Worm (Caenorhabditis elegans) whole organism, L3 larva: ENCODE results near the gene Y43F8B.12.

Source experiments
- ceh-82 ChIP-seq: fragments of 150-350 bp; optimal IDR thresholded peaks from 2 replicates; lab custom pipeline; 2014; ENCODE audit warnings: missing biosample characterization, missing genetic modification characterization
- ceh-9 ChIP-seq: sonication (generic microtip); optimal IDR thresholded peaks from 2 replicates; lab custom pipeline; 2018; ENCODE audit warnings: missing biosample characterization, missing genetic modification characterization
- daf-12 ChIP-seq: fragments of 150-350 bp; optimal IDR thresholded peaks from 2 replicates; lab custom pipeline; 2014; ENCODE audit warnings: missing biosample characterization, missing genetic modification reagents, missing genetic modification characterization
- egl-27 ChIP-seq: sonication (generic microtip); optimal IDR thresholded peaks from 4 replicates; lab custom pipeline; 2017; ENCODE audit warnings: missing biosample characterization, missing genetic modification reagents, missing genetic modification characterization
- elt-2 ChIP-seq: sonication (generic microtip); optimal IDR thresholded peaks from 2 replicates; lab custom pipeline; 2016; ENCODE audit warnings: missing genetic modification reagents, mild to moderate bottlenecking, missing genetic modification characterization, missing compliant biosample characterization
- elt-3 ChIP-seq, 3 experiments: fragments of 150-350 bp in 1 of 3; sonication (generic microtip) in 2 of 3; optimal IDR thresholded peaks; 2 replicates in 2 of 3; 4 replicates in 1 of 3; lab custom pipeline; 2014 to 2017; ENCODE audit warnings: missing biosample characterization in 3 of 3, missing genetic modification characterization in 3 of 3
- fos-1 ChIP-seq: fragments of 150-350 bp; optimal IDR thresholded peaks from 2 replicates; lab custom pipeline; 2014; ENCODE audit warnings: missing biosample characterization, missing genetic modification characterization
- lin-39 ChIP-seq: fragments of 150-350 bp; optimal IDR thresholded peaks from 2 replicates; lab custom pipeline; 2018; ENCODE audit warnings: missing biosample characterization, missing genetic modification reagents, missing genetic modification characterization
- lsy-12 ChIP-seq: sonication (generic microtip); optimal IDR thresholded peaks from 2 replicates; lab custom pipeline; 2016; ENCODE audit warnings: mild to moderate bottlenecking, missing genetic modification characterization, missing compliant biosample characterization
- mdl-1 ChIP-seq: fragments of 150-350 bp; optimal IDR thresholded peaks from 2 replicates; lab custom pipeline; 2014; ENCODE audit warnings: missing biosample characterization, missing genetic modification characterization
- mml-1 ChIP-seq: fragments of 150-350 bp; sonication (generic microtip); optimal IDR thresholded peaks from 3 replicates; lab custom pipeline; 2014; ENCODE audit warnings: missing biosample characterization, missing genetic modification characterization
- nfya-1 ChIP-seq: sonication (generic microtip); optimal IDR thresholded peaks from 2 replicates; lab custom pipeline; 2017; ENCODE audit warnings: missing genetic modification characterization, mild to moderate bottlenecking, missing compliant biosample characterization, antibody characterized with exemption, moderate library complexity; ENCODE audit not compliant: insufficient read depth
- nhr-11 ChIP-seq: fragments of 150-350 bp; optimal IDR thresholded peaks from 2 replicates; lab custom pipeline; 2014; ENCODE audit warnings: missing biosample characterization, missing genetic modification characterization
- nhr-12 ChIP-seq: fragments of 150-350 bp; optimal IDR thresholded peaks from 2 replicates; lab custom pipeline; 2014; ENCODE audit warnings: missing biosample characterization, missing genetic modification characterization
- nhr-23 ChIP-seq: fragments of 150-350 bp; optimal IDR thresholded peaks from 2 replicates; lab custom pipeline; 2014; ENCODE audit warnings: missing biosample characterization, missing genetic modification reagents, missing genetic modification characterization
- nhr-25 ChIP-seq: sonication (generic microtip); optimal IDR thresholded peaks from 2 replicates; lab custom pipeline; 2017; ENCODE audit warnings: missing biosample characterization, missing genetic modification characterization
- nhr-43 ChIP-seq: sonication (generic microtip); optimal IDR thresholded peaks from 2 replicates; lab custom pipeline; 2016; ENCODE audit warnings: mild to moderate bottlenecking, missing genetic modification characterization, missing compliant biosample characterization; ENCODE audit not compliant: poor library complexity, severe bottlenecking
- pqm-1 ChIP-seq: fragments of 150-350 bp; optimal IDR thresholded peaks from 2 replicates; lab custom pipeline; 2017; ENCODE audit warnings: missing biosample characterization, missing genetic modification characterization, inconsistent platforms
- sea-2 ChIP-seq: fragments of 150-350 bp; sonication (generic microtip); optimal IDR thresholded peaks from 4 replicates; lab custom pipeline; 2014; ENCODE audit warnings: missing biosample characterization, missing genetic modification reagents, missing genetic modification characterization
- skn-1 ChIP-seq: fragments of 150-350 bp; optimal IDR thresholded peaks from 2 replicates; lab custom pipeline; 2014; ENCODE audit warnings: missing biosample characterization, missing genetic modification characterization
- snpc-4 ChIP-seq: fragments of 150-350 bp; optimal IDR thresholded peaks from 2 replicates; lab custom pipeline; 2014; ENCODE audit warnings: missing biosample characterization, missing genetic modification characterization
- tbx-2 ChIP-seq: sonication (generic microtip); optimal IDR thresholded peaks from 2 replicates; lab custom pipeline; 2016; ENCODE audit warnings: mild to moderate bottlenecking, missing genetic modification characterization, missing compliant biosample characterization
- unc-39 ChIP-seq: sonication (generic microtip); optimal IDR thresholded peaks from 4 replicates; lab custom pipeline; 2017; ENCODE audit warnings: missing biosample characterization, missing genetic modification characterization
- unc-62 ChIP-seq: fragments of 150-350 bp; sonication (generic microtip); optimal IDR thresholded peaks from 4 replicates; lab custom pipeline; 2014; ENCODE audit warnings: missing biosample characterization, missing genetic modification reagents, missing genetic modification characterization
- ztf-4 ChIP-seq: fragments of 150-350 bp; optimal IDR thresholded peaks from 2 replicates; lab custom pipeline; 2014; ENCODE audit warnings: missing biosample characterization, missing genetic modification characterization

Y43F8B.12 gene

DNA sequence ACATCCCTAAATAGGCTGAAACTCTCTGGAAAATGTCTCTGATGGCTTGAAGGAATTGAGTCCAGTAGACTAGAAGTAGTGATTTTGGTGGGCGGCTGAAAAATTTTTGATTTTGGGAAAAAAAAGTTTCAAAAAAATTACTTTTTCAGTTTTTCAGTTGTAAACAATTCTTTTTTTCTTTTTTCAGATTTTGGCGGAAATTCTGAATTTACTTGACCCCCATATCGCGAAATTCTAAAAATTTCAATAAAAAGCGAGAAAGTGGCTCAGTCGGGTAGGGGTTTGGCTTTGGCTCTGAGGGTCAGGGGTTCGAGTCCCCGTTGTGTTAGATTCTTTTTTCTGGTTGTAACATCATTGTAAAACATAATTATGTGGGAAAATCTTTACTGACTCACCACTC, 37.1 kb upstream of the Y43F8B.12 start, which contains the start of gene srw-85:
Gene srw-85 (minus strand): TSS at position 101 of the 400 bp plus-strand sequence.
- TF ChIP-seq nhr-11 (tag; lab: Kevin White, UChicago) = no peak
- no peak for TF ChIP-seq ceh-82 (tag; lab: Kevin White, UChicago)
- no peak for TF ChIP-seq lin-39 (tag; lab: Kevin White, UChicago)
- no peak for TF ChIP-seq nhr-23
- TF ChIP-seq tbx-2 = no peak
- TF ChIP-seq egl-27 = no peak

DNA sequence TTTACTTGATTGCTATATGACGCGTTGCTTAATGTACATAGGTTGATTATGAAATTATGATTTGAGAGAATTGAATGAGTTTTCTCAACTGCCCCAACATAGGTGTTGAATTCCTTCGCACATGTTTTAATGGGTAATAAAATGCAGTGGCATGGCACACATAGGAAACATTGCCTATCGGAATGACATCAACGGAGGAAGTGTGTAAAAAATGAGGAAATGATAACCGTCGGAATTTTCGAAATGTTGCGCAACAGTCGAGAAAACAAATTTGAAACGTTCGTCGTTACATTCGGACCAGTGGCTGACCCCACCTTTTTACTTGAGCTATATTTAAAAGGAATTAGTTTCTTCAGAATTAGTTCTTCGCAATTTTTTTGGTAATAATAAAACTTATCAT, 36.2 kb upstream of the Y43F8B.12 start:
- TF ChIP-seq mdl-1 (tag; lab: Kevin White, UChicago) = no peak
- peak; percentile 40 for TF ChIP-seq elt-2 (tag; lab: Kevin White, UChicago)

- no peak for TF ChIP-seq mml-1 (tag; lab: Kevin White, UChicago)
- TF ChIP-seq elt-2 (tag; lab: Kevin White, UChicago) = peak; percentile 12
- TF ChIP-seq, all 47 proteins: peak for 1
Observed at ce11 chrV:19432972-19433371, 35.2 kb upstream of the Y43F8B.12 start, which contains the start of gene C25F9.11. Gene C25F9.11, minus strand, starts transcription at chrV:19433072.

DNA sequence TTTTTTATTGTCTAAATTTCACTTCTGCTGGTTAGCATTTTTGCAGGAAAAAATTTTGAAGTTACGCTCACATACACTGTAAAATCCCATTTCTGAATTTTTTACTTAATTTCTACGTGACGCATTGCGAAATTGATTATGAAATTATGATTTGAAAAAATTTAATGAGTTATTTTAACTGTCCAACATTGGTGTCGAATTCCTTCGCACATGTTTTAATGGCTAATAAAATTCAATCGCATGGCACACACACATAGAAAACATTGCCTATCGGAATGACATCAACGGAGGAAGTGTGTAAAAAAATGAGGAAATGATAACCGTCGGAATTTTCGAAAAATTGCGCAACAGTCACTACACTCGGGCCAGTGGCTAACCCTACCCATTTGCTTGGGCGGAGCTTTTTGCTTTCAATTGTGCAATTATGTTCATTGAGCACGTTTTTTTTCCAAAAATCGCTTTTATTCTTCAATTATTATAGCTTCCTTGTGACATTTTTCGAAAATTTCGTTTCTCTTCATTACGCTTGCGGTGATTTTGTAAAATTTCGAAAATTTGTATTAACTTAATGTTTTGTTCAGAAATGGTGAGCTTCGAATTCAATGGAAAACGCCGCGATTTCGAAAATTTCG, 34.3 kb upstream of the Y43F8B.12 start, which contains the start of gene C25F9.16:
Gene C25F9.16 (plus strand): TSS at position 582 of the 632 bp plus-strand sequence.
- TF ChIP-seq unc-62 (GFP tag; lab: Kevin White, UChicago) = no peak
- TF ChIP-seq ztf-4 (tag; lab: Kevin White, UChicago) = no peak
- TF ChIP-seq nhr-43 = no peak
- no peak for TF ChIP-seq lsy-12 (tag; lab: Kevin White, UChicago)
- no peak for TF ChIP-seq elt-3 (tag; optimal IDR thresholded peaks at IDR 0.05; lab: Kevin White, UChicago)
- TF ChIP-seq nhr-12 (tag; lab: Kevin White, UChicago) = no peak
- TF ChIP-seq sea-2 = no peak
- TF ChIP-seq ceh-9 (tag; lab: Kevin White, UChicago) = no peak
- peak; percentile 1 for TF ChIP-seq pqm-1 (tag; lab: Kevin White, UChicago)
- no peak for TF ChIP-seq unc-39 (tag; lab: Kevin White, UChicago)
- TF ChIP-seq elt-2 (tag; lab: Kevin White, UChicago) = peak; percentile 60
- no peak for TF ChIP-seq nhr-25 (tag; lab: Kevin White, UChicago)
- TF ChIP-seq nfya-1 (tag; lab: Kevin White, UChicago) = no peak
- TF ChIP-seq snpc-4 (tag; lab: Kevin White, UChicago) = no peak

- TF ChIP-seq nhr-25 (tag; lab: Kevin White, UChicago) = no peak
- no peak for TF ChIP-seq fos-1 (tag; lab: Kevin White, UChicago)
- peak; percentile 49 for TF ChIP-seq elt-2 (tag; lab: Kevin White, UChicago)
Observed at ce11 chrV:19436307-19436706, 31.9 kb upstream of the Y43F8B.12 start, which contains the start of gene C25F9.14. Gene C25F9.14, plus strand, starts transcription at chrV:19436484.

DNA sequence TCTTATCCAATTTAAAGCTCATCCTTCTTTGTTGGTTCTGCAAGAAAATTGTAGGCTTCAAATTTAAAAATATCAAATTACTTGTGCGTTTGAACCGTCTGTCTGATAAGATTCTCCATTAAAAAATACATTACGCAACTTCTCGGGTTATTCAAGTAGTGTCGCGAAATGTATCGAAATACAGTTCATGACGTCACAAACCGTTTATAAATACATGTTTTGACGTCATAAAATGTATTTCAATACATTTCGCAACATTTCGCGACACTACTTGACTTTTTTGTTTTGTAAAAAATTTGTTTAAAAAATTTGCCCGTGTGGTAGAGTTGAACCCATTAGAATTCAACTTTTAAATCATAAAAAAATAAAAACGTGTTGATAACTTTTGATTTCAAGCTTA, 24.6 kb upstream of the Y43F8B.12 start:
- TF ChIP-seq elt-2 (tag; lab: Kevin White, UChicago) (peak; percentile 30), skn-1 (no peak)

- TF ChIP-seq egl-27 (no peak), pqm-1 (tag; lab: Kevin White, UChicago) (peak; percentile 24), elt-2 (tag; lab: Kevin White, UChicago) (peak; percentile 67), daf-12 (tag; lab: Kevin White, UChicago) (no peak), fos-1 (tag; lab: Kevin White, UChicago) (no peak)
Observed at ce11 chrV:19445442-19445841, 22.7 kb upstream of the Y43F8B.12 start, which contains the start of gene M04C3.1. Gene M04C3.1, minus strand, starts transcription at chrV:19445605.

ce11 chrV:19448805-19449204, 19.4 kb upstream of the Y43F8B.12 start, which contains the start of gene M04C3.2:
Gene M04C3.2, minus strand, starts transcription at chrV:19448905.
- no peak for TF ChIP-seq mml-1 (tag; lab: Kevin White, UChicago)
